Worm (Caenorhabditis elegans): Measurements from ENCODE around the gene agr-1.

Gene agr-1

DNA sequence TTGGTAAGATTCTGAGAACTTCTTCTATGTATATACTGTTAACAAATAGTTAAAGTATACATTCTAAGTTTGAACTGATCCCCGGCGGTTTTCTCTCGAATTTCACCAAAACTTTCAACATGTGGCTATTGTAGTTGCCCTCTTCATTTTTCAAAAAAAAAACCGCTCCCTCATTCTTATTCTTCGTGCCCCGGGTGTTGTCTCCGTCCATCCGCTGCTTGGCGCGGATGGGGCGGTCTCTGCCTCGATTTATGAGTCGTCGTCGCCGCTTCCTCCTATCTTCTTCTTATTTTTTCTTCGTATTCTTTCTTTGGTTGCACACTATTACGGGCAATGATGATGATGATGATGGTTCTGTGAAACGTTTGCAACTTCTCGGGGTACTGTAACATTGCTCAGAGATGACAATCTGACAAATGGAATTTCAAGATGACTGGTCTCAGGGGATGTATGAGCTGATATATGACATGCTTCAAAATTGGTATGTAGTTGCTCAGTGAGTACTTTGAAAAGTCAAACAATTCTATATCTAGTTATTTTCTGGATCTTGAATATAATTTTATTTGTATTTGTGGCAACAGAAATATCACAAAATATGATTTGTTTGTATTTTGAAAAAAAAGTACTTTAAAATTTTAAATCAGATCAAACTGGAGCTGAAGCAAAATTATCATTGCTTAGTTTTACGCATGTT, 45.4 kb upstream of the agr-1 start:
- no peak for TF ChIP-seq C38D4.7 (GFP tag; optimal IDR thresholded peaks at IDR 0.05)
- TF ChIP-seq fkh-10 (GFP tag; optimal IDR thresholded peaks at IDR 0.05) = no peak
- no peak for TF ChIP-seq unc-42 (tag; optimal IDR thresholded peaks at IDR 0.05)
- TF ChIP-seq madf-2 (tag; optimal IDR thresholded peaks at IDR 0.05) = no peak
- no peak for TF ChIP-seq C08G9.2 (tag; optimal IDR thresholded peaks at IDR 0.05)
- no peak for TF ChIP-seq dmd-4 (tag; optimal IDR thresholded peaks at IDR 0.05; ENCODE audit: borderline replicate concordance)
- no peak for TF ChIP-seq T23F11.4 (GFP tag; optimal IDR thresholded peaks at IDR 0.05)
- no peak for TF ChIP-seq ref-2 (tag; optimal IDR thresholded peaks at IDR 0.05)
- TF ChIP-seq K09A11.1 (tag; optimal IDR thresholded peaks at IDR 0.05; ENCODE audit: insufficient read depth) = no peak
- TF ChIP-seq pat-9 (tag; optimal IDR thresholded peaks at IDR 0.05) = no peak
- no peak for TF ChIP-seq sox-4 (tag; optimal IDR thresholded peaks at IDR 0.05)
- TF ChIP-seq ceh-48 (tag; optimal IDR thresholded peaks at IDR 0.05) = no peak
- TF ChIP-seq nhr-232 (tag; optimal IDR thresholded peaks at IDR 0.05) = no peak
- no peak for TF ChIP-seq ztf-16 (tag; optimal IDR thresholded peaks at IDR 0.05)
- TF ChIP-seq F13H6.1 (tag; optimal IDR thresholded peaks at IDR 0.05) = no peak
- no peak for TF ChIP-seq elt-2 (tag; optimal IDR thresholded peaks at IDR 0.05)
- no peak for TF ChIP-seq ceh-45 (GFP tag; IDR thresholded peaks at IDR 0.05)
- no peak for TF ChIP-seq ahr-1 (tag; optimal IDR thresholded peaks at IDR 0.05)
- TF ChIP-seq ceh-18 (tag; optimal IDR thresholded peaks at IDR 0.05) = no peak

DNA sequence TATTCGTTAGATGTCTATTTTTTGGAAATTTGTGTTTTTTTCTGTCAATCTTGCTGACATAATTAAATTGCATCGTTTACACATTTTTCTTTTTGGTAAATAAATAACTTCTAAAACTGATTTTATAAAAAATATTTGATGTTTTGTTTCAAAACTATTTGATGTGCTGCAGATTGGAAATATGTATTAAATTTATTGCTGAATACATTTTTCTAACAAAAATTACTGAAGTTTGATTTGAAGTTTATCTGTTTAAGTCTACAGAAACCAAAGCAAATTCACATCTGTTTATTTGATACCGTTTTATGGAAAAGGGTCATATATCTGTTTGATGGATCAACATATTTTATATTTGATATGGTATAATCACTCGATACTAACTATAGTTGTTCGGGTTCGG, 41.3 kb upstream of the agr-1 start:
- TF ChIP-seq ceh-2 (tag; optimal IDR thresholded peaks at IDR 0.05) = no peak
- TF ChIP-seq C38D4.7 (GFP tag; optimal IDR thresholded peaks at IDR 0.05) = no peak
- TF ChIP-seq lim-6 (tag; optimal IDR thresholded peaks at IDR 0.05) = no peak
- TF ChIP-seq ets-4 (tag; optimal IDR thresholded peaks at IDR 0.05) = no peak
- TF ChIP-seq sdc-2 (tag; optimal IDR thresholded peaks at IDR 0.05) = no peak
- TF ChIP-seq ceh-14 (tag; optimal IDR thresholded peaks at IDR 0.05) = no peak
- no peak for TF ChIP-seq zip-5 (tag; optimal IDR thresholded peaks at IDR 0.05)
- TF ChIP-seq ztf-16 (tag; optimal IDR thresholded peaks at IDR 0.05) = no peak
- no peak for TF ChIP-seq npax-4 (tag; optimal IDR thresholded peaks at IDR 0.05)
- no peak for TF ChIP-seq unc-55 (GFP tag; optimal IDR thresholded peaks at IDR 0.05)
- TF ChIP-seq ref-2 (tag; optimal IDR thresholded peaks at IDR 0.05) = no peak
- TF ChIP-seq fkh-6 (tag; optimal IDR thresholded peaks at IDR 0.05) = no peak
- no peak for TF ChIP-seq pax-1 (tag; optimal IDR thresholded peaks at IDR 0.05)
- no peak for TF ChIP-seq C08G9.2 (tag; optimal IDR thresholded peaks at IDR 0.05)

DNA sequence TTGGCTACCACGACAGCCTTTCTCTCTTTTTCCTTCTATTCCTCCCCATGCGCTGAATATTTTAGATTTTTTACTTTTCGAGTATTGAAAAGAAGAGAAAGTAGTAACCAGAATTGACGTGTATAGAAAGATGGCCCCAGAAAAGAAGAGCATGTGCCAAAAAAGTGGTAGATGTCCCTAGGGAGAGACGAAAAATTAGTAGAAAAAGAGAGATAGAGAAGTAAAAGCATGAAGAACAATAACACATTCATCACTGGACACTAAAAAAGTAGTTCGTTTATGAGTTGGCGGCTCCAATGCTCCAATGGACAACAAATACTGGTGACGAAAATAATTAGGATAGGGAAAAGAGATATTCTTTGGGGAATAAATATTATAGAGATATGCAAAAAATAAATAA, 37.5 kb upstream of the agr-1 start:
- TF ChIP-seq ceh-24 (tag; optimal IDR thresholded peaks at IDR 0.05) (no peak), npax-4 (tag; optimal IDR thresholded peaks at IDR 0.05) (no peak), unc-3 (GFP tag; conservative IDR thresholded peaks at IDR 0.05) (no peak), unc-3 (tag; optimal IDR thresholded peaks at IDR 0.05) (peak; percentile 63), ceh-34 (tag; optimal IDR thresholded peaks at IDR 0.05) (peak; percentile 31), ama-1 (optimal IDR thresholded peaks at IDR 0.05) (no peak), ttx-3 (tag; optimal IDR thresholded peaks at IDR 0.05) (no peak), elt-2 (tag; optimal IDR thresholded peaks at IDR 0.05) (no peak), unc-42 (tag; optimal IDR thresholded peaks at IDR 0.05) (peak; percentile 26), lim-6 (tag; optimal IDR thresholded peaks at IDR 0.05) (no peak), ceh-22 (tag; optimal IDR thresholded peaks at IDR 0.05) (no peak), nfya-1 (tag; optimal IDR thresholded peaks at IDR 0.05) (no peak)

DNA sequence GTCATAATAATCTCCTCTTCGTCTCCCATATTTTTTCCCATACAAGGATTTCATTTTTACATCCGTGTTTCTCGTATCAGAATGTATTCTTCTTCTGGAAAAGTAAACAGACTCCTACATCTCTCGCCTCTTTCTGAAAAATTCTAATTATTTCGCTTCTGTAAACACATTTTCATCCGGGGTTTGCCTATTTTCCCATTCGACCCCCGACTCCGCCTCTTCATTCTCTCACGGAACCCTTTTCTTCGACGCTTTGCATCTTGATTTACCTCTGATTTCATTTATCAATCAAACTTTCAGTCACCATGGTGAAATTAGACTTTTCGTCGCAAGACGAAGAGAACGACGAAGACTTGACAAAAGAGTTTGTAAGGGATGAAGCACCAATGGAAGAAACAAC, 35.7 kb upstream of the agr-1 start, which contains the start of gene snt-1:
Gene snt-1, plus strand, starts transcription at position 301 of the 400 bp plus-strand sequence.
- no peak for TF ChIP-seq hlh-13 (GFP tag; optimal IDR thresholded peaks at IDR 0.05)
- no peak for TF ChIP-seq T23F11.4 (GFP tag; optimal IDR thresholded peaks at IDR 0.05)
- TF ChIP-seq lim-6 (tag; optimal IDR thresholded peaks at IDR 0.05) = no peak
- TF ChIP-seq Y22D7AL.16 (tag; optimal IDR thresholded peaks at IDR 0.05) = no peak
- no peak for TF ChIP-seq fax-1 (tag; optimal IDR thresholded peaks at IDR 0.05)
- no peak for TF ChIP-seq ceh-18 (tag; optimal IDR thresholded peaks at IDR 0.05)
- TF ChIP-seq ceh-24 (tag; optimal IDR thresholded peaks at IDR 0.05) = no peak
- TF ChIP-seq madf-2 (tag; optimal IDR thresholded peaks at IDR 0.05) = no peak
